Worm (Caenorhabditis elegans): Measurements from ENCODE around the gene catp-8.

ce11 chrIV:11458700-11459263 lies 20.3 kb downstream of the catp-8 start:
- no peak for TF ChIP-seq fkh-3 (tag; optimal IDR thresholded peaks at IDR 0.05)
- TF ChIP-seq cebp-2 (GFP tag; IDR thresholded peaks at IDR 0.05) = no peak
- no peak for TF ChIP-seq F37B4.10 (GFP tag; IDR thresholded peaks at IDR 0.05)
- no peak for TF ChIP-seq nhr-179 (tag; optimal IDR thresholded peaks at IDR 0.05)
- TF ChIP-seq somi-1 (GFP tag; optimal IDR thresholded peaks at IDR 0.05) = no peak
- TF ChIP-seq Y53G8AR.9 (GFP tag; conservative IDR thresholded peaks at IDR 0.05) = no peak
- no peak for TF ChIP-seq Y79H2A.3 (GFP tag; conservative IDR thresholded peaks at IDR 0.05)
- TF ChIP-seq nfya-1 (tag; optimal IDR thresholded peaks at IDR 0.05; ENCODE audit: borderline replicate concordance, insufficient read depth) = no peak
- TF ChIP-seq snpc-4 (GFP tag; optimal IDR thresholded peaks at IDR 0.05) = no peak
- no peak for TF ChIP-seq snpc-4 (tag; optimal IDR thresholded peaks at IDR 0.05)
- TF ChIP-seq unc-62 (GFP tag; optimal IDR thresholded peaks at IDR 0.05) = no peak
- no peak for TF ChIP-seq mcd-1 (GFP tag; IDR thresholded peaks at IDR 0.05)
- TF ChIP-seq F23B12.7 (tag; optimal IDR thresholded peaks at IDR 0.05; ENCODE audit: insufficient read depth) = no peak
- no peak for TF ChIP-seq egl-18 (GFP tag; IDR thresholded peaks at IDR 0.05)

Measured in whole organism, young adult.